Worm (Caenorhabditis elegans): Measurements from ENCODE around the gene F36H12.5.

DNA sequence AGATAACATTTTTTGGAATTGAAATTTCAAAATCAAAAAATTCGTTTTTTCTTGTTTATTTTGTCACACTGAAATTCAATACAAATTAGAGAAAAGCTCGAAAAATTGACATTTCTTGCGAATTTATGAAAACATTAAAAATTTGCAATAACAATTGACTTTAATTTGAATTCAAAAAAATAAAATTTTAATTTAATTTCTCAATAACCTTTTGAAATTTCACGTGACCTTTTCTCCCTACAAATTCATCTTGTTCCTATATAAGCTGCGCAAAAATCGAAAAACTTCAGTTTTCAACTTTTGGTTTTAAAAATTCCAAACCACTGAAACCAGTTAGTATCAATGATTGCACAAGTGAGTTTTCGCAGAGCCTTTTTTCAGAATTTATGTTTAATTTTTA is 2.2 kb downstream of the F36H12.5 start, which contains the start of gene F36H12.4:
- TF ChIP-seq nhr-28 (tag; optimal IDR thresholded peaks at IDR 0.05), result no peak
- TF ChIP-seq ceh-82 (tag; optimal IDR thresholded peaks at IDR 0.05), result no peak
- no peak for TF ChIP-seq pqm-1 (tag; optimal IDR thresholded peaks at IDR 0.05)
- TF ChIP-seq nhr-76 (tag; optimal IDR thresholded peaks at IDR 0.05), result no peak

All from whole organism, L1 larva.